Fruit fly (Drosophila melanogaster) whole organism, embryonic: ENCODE data around the gene CG42393.

ENCODE experiments used
- Asciz ChIP-seq: fragments of 200-800 bp; sonication (Bioruptor generic); optimal IDR thresholded peaks from 2 replicates; lab custom pipeline; 2017; ENCODE audit warnings: missing biosample characterization, mild to moderate bottlenecking, missing genetic modification characterization, missing genetic modification reagents
- CG10147 ChIP-seq: fragments of 200-800 bp; sonication (Bioruptor generic); optimal IDR thresholded peaks from 2 replicates; lab custom pipeline; 2019; ENCODE audit warnings: missing biosample characterization, mild to moderate bottlenecking, missing genetic modification characterization, moderate library complexity
- CG10209 ChIP-seq: fragments of 200-800 bp; sonication (Bioruptor generic); optimal IDR thresholded peaks from 3 replicates; lab custom pipeline; 2017; ENCODE audit warnings: missing biosample characterization, mild to moderate bottlenecking, missing genetic modification characterization, missing genetic modification reagents
- CG10274 ChIP-seq: fragments of 200-800 bp; sonication (Bioruptor generic); optimal IDR thresholded peaks from 3 replicates; lab custom pipeline; 2017; ENCODE audit warnings: missing biosample characterization, mild to moderate bottlenecking, missing genetic modification characterization
- CG10366 ChIP-seq: fragments of 200-800 bp; sonication (Bioruptor generic); IDR thresholded peaks from 2 replicates; pipeline ENCODE4 v1.3.6; 2022; ENCODE audit warnings: missing biosample characterization, missing genetic modification characterization
- CG10543 ChIP-seq: fragments of 200-800 bp; sonication (Bioruptor generic); optimal IDR thresholded peaks from 3 replicates; lab custom pipeline; 2017; ENCODE audit warnings: missing biosample characterization, mild to moderate bottlenecking, missing genetic modification characterization, moderate library complexity
- CG12155 ChIP-seq: fragments of 200-800 bp; sonication (Bioruptor generic); optimal IDR thresholded peaks from 3 replicates; lab custom pipeline; 2016; ENCODE audit warnings: missing biosample characterization, missing genetic modification characterization
- CG1233 ChIP-seq: fragments of 200-800 bp; sonication (Bioruptor generic); optimal IDR thresholded peaks from 4 replicates; lab custom pipeline; 2018; ENCODE audit warnings: missing biosample characterization, mild to moderate bottlenecking, missing genetic modification characterization
- CG12744 ChIP-seq: fragments of 200-800 bp; sonication (Bioruptor generic); optimal IDR thresholded peaks from 2 replicates; lab custom pipeline; 2016; ENCODE audit warnings: missing biosample characterization, missing genetic modification characterization
- CG14014 ChIP-seq: fragments of 200-800 bp; sonication (Bioruptor generic); IDR thresholded peaks from 2 replicates; pipeline ENCODE4 v1.3.6; 2022; ENCODE audit warnings: missing biosample characterization, missing genetic modification characterization
- CG15269 ChIP-seq: fragments of 200-800 bp; sonication (Bioruptor generic); optimal IDR thresholded peaks from 2 replicates; lab custom pipeline; 2018; ENCODE audit warnings: missing biosample characterization, mild to moderate bottlenecking, missing genetic modification characterization, moderate library complexity
- CG15601 ChIP-seq: fragments of 200-800 bp; sonication (Bioruptor generic); optimal IDR thresholded peaks from 3 replicates; lab custom pipeline; 2019; ENCODE audit warnings: missing biosample characterization, mild to moderate bottlenecking, missing genetic modification characterization, moderate library complexity
- CG17328 ChIP-seq: fragments of 200-800 bp; sonication (Bioruptor generic); IDR thresholded peaks from 2 replicates; pipeline ENCODE4 v1.3.6; 2022; ENCODE audit warnings: missing biosample characterization, missing genetic modification characterization
- CG17361 ChIP-seq: fragments of 200-800 bp; sonication (Bioruptor generic); IDR thresholded peaks from 3 replicates; pipeline ENCODE4 v1.3.6; 2022; ENCODE audit warnings: missing biosample characterization, missing genetic modification characterization
- CG17912 ChIP-seq: fragments of 200-800 bp; sonication (Bioruptor generic); optimal IDR thresholded peaks from 2 replicates; lab custom pipeline; 2018; ENCODE audit warnings: missing biosample characterization, mild to moderate bottlenecking, missing genetic modification characterization
- CG18599 ChIP-seq: fragments of 200-800 bp; sonication (Bioruptor generic); optimal IDR thresholded peaks from 3 replicates; lab custom pipeline; 2017; ENCODE audit warnings: missing biosample characterization, missing genetic modification characterization, mild to moderate bottlenecking, moderate library complexity, missing genetic modification reagents
- CG2120 ChIP-seq: fragments of 200-800 bp; sonication (Bioruptor generic); optimal IDR thresholded peaks from 3 replicates; lab custom pipeline; 2016; ENCODE audit warnings: missing biosample characterization, missing genetic modification characterization
- CG2889 ChIP-seq: fragments of 200-800 bp; sonication (Bioruptor generic); IDR thresholded peaks from 3 replicates; pipeline ENCODE4 v1.3.6; 2022; ENCODE audit warnings: missing biosample characterization, missing genetic modification characterization
- CG31365 ChIP-seq: fragments of 200-800 bp; sonication (Bioruptor generic); optimal IDR thresholded peaks from 2 replicates; lab custom pipeline; 2018; ENCODE audit warnings: missing biosample characterization, mild to moderate bottlenecking, missing genetic modification characterization
- CG3726 ChIP-seq: fragments of 200-800 bp; sonication (Bioruptor generic); IDR thresholded peaks from 3 replicates; pipeline ENCODE4, ENCODE4 v1.3.6; 2022; ENCODE audit warnings: missing biosample characterization, missing genetic modification characterization
- CG42726 ChIP-seq: fragments of 200-800 bp; sonication (Bioruptor generic); IDR thresholded peaks from 2 replicates; pipeline ENCODE4 v1.3.6; 2022; ENCODE audit warnings: missing biosample characterization, missing genetic modification characterization; ENCODE audit not compliant: partially characterized antibody
- CG4360 ChIP-seq: fragments of 200-800 bp; sonication (Bioruptor generic); IDR thresholded peaks from 2 replicates; pipeline ENCODE4 v1.3.6; 2022; ENCODE audit warnings: missing biosample characterization, missing genetic modification characterization
- CG8089 ChIP-seq: fragments of 200-800 bp; sonication (Bioruptor generic); optimal IDR thresholded peaks from 3 replicates; lab custom pipeline; 2016; ENCODE audit warnings: missing biosample characterization, missing genetic modification characterization
- CG8359 ChIP-seq: fragments of 200-800 bp; sonication (Bioruptor generic); optimal IDR thresholded peaks from 2 replicates; lab custom pipeline; 2017; ENCODE audit warnings: missing biosample characterization, mild to moderate bottlenecking, missing genetic modification characterization, borderline replicate concordance
- CG9817 ChIP-seq: fragments of 200-800 bp; sonication (Bioruptor generic); optimal IDR thresholded peaks from 2 replicates; lab custom pipeline; 2018; ENCODE audit warnings: missing biosample characterization, mild to moderate bottlenecking, missing genetic modification characterization, moderate library complexity
- Hr39 ChIP-seq: fragments of >200 bp; optimal IDR thresholded peaks from 2 replicates; lab custom pipeline; 2017
- Hr78 ChIP-seq, 2 experiments: fragments of 200-800 bp in 1 of 2; fragments of >200 bp in 1 of 2; sonication (Bioruptor generic) in 1 of 2; optimal IDR thresholded peaks; 2 replicates each; lab custom pipeline; 2017 to 2019; ENCODE audit warnings: missing biosample characterization in 2 of 2, missing genetic modification characterization in 2 of 2, mild to moderate bottlenecking in 1 of 2, moderate library complexity in 1 of 2
- MBD-R2 ChIP-seq: fragments of 200-800 bp; sonication (Bioruptor generic); IDR thresholded peaks from 2 replicates; pipeline ENCODE4 v1.3.6; 2022; ENCODE audit warnings: missing biosample characterization, missing genetic modification characterization
- Xbp1 ChIP-seq: fragments of 200-800 bp; sonication (Bioruptor generic); optimal IDR thresholded peaks from 3 replicates; lab custom pipeline; 2016; ENCODE audit warnings: missing biosample characterization, mild to moderate bottlenecking, missing genetic modification characterization
- aop ChIP-seq: fragments of 200-800 bp; sonication (Bioruptor generic); IDR thresholded peaks from 2 replicates; pipeline ENCODE4 v1.3.6; 2022; ENCODE audit warnings: missing biosample characterization, missing genetic modification characterization
- bcd ChIP-seq: fragments of 200-800 bp; sonication (Bioruptor generic); optimal IDR thresholded peaks from 2 replicates; lab custom pipeline; 2017; ENCODE audit warnings: missing biosample characterization, mild to moderate bottlenecking, missing genetic modification characterization
- bigmax ChIP-seq: fragments of 200-800 bp; sonication (Bioruptor generic); optimal IDR thresholded peaks from 2 replicates; lab custom pipeline; 2018; ENCODE audit warnings: missing biosample characterization, mild to moderate bottlenecking, missing genetic modification characterization
- btn ChIP-seq: fragments of 200-800 bp; sonication (Bioruptor generic); optimal IDR thresholded peaks from 2 replicates; lab custom pipeline; 2016; ENCODE audit warnings: missing biosample characterization, missing genetic modification characterization
- chn ChIP-seq: fragments of 200-800 bp; sonication (Bioruptor generic); optimal IDR thresholded peaks from 2 replicates; lab custom pipeline; 2016; ENCODE audit warnings: missing biosample characterization, missing genetic modification characterization
- corto ChIP-seq: fragments of 200-800 bp; sonication (Bioruptor generic); optimal IDR thresholded peaks from 2 replicates; lab custom pipeline; 2016; ENCODE audit warnings: missing biosample characterization, mild to moderate bottlenecking, missing genetic modification characterization, moderate library complexity
- en ChIP-seq: fragments of 200-800 bp; sonication (Bioruptor generic); optimal IDR thresholded peaks from 2 replicates; lab custom pipeline; 2016; ENCODE audit warnings: missing biosample characterization, missing genetic modification characterization
- fd64A ChIP-seq: fragments of 200-800 bp; sonication (Bioruptor generic); optimal IDR thresholded peaks from 3 replicates; lab custom pipeline; 2018; ENCODE audit warnings: missing biosample characterization, mild to moderate bottlenecking, missing genetic modification characterization
- klu ChIP-seq: fragments of 200-800 bp; sonication (Bioruptor generic); IDR thresholded peaks from 2 replicates; pipeline ENCODE4 v1.3.6; 2022; ENCODE audit warnings: missing biosample characterization, missing genetic modification characterization
- lmd ChIP-seq: fragments of 200-800 bp; sonication (Bioruptor generic); IDR thresholded peaks from 2 replicates; pipeline ENCODE4 v1.3.6; 2022; ENCODE audit warnings: missing biosample characterization, missing genetic modification characterization
- lov ChIP-seq, 2 experiments: fragments of 200-800 bp in 1 of 2; fragments of >200 bp in 1 of 2; sonication (Bioruptor generic) in 1 of 2; IDR thresholded peaks in 1 of 2; optimal IDR thresholded peaks in 1 of 2; 2 replicates in 1 of 2; 3 replicates in 1 of 2; pipeline versions ENCODE4 v1.3.6 to Lab custom; 2017 to 2022; ENCODE audit warnings: missing biosample characterization in 1 of 2, missing genetic modification characterization in 1 of 2
- mam ChIP-seq: fragments of 200-800 bp; sonication (Bioruptor generic); optimal IDR thresholded peaks from 3 replicates; lab custom pipeline; 2016; ENCODE audit warnings: missing biosample characterization, missing genetic modification characterization
- pb ChIP-seq: fragments of 200-800 bp; sonication (Bioruptor generic); optimal IDR thresholded peaks from 3 replicates; lab custom pipeline; 2016; ENCODE audit warnings: missing biosample characterization, missing genetic modification characterization
- pnt ChIP-seq: fragments of 200-800 bp; sonication (Bioruptor generic); optimal IDR thresholded peaks from 3 replicates; lab custom pipeline; 2016; ENCODE audit warnings: missing biosample characterization, missing genetic modification characterization
- prd ChIP-seq, 3 experiments: fragments of >200 bp in 2 of 3; fragments of 200-800 bp in 1 of 3; sonication (Bioruptor generic) in 1 of 3; optimal IDR thresholded peaks in 2 of 3; IDR thresholded peaks in 1 of 3; 2 replicates in 2 of 3; 3 replicates in 1 of 3; pipeline versions ENCODE4 v1.3.6 to Lab custom; 2017 to 2022; ENCODE audit warnings: missing biosample characterization in 1 of 3, missing genetic modification characterization in 1 of 3
- rib ChIP-seq: fragments of 200-800 bp; sonication (Bioruptor generic); IDR thresholded peaks from 2 replicates; pipeline ENCODE4 v1.3.6; 2022; ENCODE audit warnings: missing biosample characterization, missing genetic modification characterization
- run ChIP-seq: fragments of 200-800 bp; sonication (Bioruptor generic); optimal IDR thresholded peaks from 3 replicates; lab custom pipeline; 2018; ENCODE audit warnings: missing biosample characterization, mild to moderate bottlenecking, missing genetic modification characterization
- sens-2 ChIP-seq: fragments of 200-800 bp; sonication (Bioruptor generic); IDR thresholded peaks from 2 replicates; pipeline ENCODE4 v1.3.6; 2022; ENCODE audit warnings: missing biosample characterization, missing genetic modification characterization
- sim ChIP-seq: fragments of 200-800 bp; sonication (Bioruptor generic); IDR thresholded peaks from 2 replicates; pipeline ENCODE4 v1.3.6; 2022; ENCODE audit warnings: missing biosample characterization, missing genetic modification characterization

Gene CG42393

dm6 chr3L:17999406-18000101 lies 43.0 kb upstream of the CG42393 start (continued):
- TF ChIP-seq lmd (GFP tag; lab: Robert Waterston, UW) (peak; percentile 92), pnt (GFP tag; lab: Kevin White, UChicago) (peak; percentile 64), chn (peak; percentile 89), CG15601 (tag; lab: Kevin White, UChicago) (peak; percentile 91), en (GFP tag; lab: Kevin White, UChicago) (peak; percentile 92), sim (peak; percentile 85), CG10366 (peak; percentile 73), CG8359 (GFP tag; lab: Kevin White, UChicago) (peak; percentile 86), MBD-R2 (GFP tag; lab: Robert Waterston, UW) (peak; percentile 61; the same call in 1 of the 2 replicates), CG14014 (peak; percentile 79), bigmax (GFP tag; lab: Kevin White, UChicago) (no peak), lov (optimal IDR thresholded peaks at IDR 0.05; lab: Kevin White, UChicago) (no peak), lov (GFP tag; IDR thresholded peaks at IDR 0.05; lab: Robert Waterston, UW) (peak; percentile 80; the same call in 1 of the 3 replicates), CG1233 (GFP tag; lab: Kevin White, UChicago) (peak; percentile 94), rib (GFP tag; lab: Robert Waterston, UW) (no peak; the same call in 1 of the 2 replicates), corto (GFP tag; lab: Kevin White, UChicago) (peak; percentile 95), CG3726 (GFP tag; lab: Robert Waterston, UW) (0 out of 3 replicates have a peak, but pooled peaks have one; percentile 45), CG42726 (peak; percentile 70), prd (optimal IDR thresholded peaks at IDR 0.05; lab: Kevin White, UChicago) (no peak), prd (GFP tag; IDR thresholded peaks at IDR 0.05; lab: Robert Waterston, UW) (peak; percentile 84), CG31365 (tag; lab: Kevin White, UChicago) (peak; percentile 80), fd64A (GFP tag; lab: Kevin White, UChicago) (peak; percentile 73), CG4360 (0 out of 2 replicates have a peak, but pooled peaks have one; percentile 30), CG10543 (GFP tag; lab: Kevin White, UChicago) (peak; percentile 96), CG10147 (GFP tag; lab: Kevin White, UChicago) (peak; percentile 96), btn (peak; percentile 88), CG2889 (GFP tag; lab: Robert Waterston, UW) (peak; percentile 65; the same call in 2 of the 3 replicates), klu (peak; percentile 75), Hr78 (GFP tag; optimal IDR thresholded peaks at IDR 0.05; lab: Kevin White, UChicago) (peak in 1 of 2 experiments; percentile 91), CG15269 (peak; percentile 94), CG10274 (GFP tag; lab: Kevin White, UChicago) (peak; percentile 86), sens-2 (peak; percentile 64), CG18599 (GFP tag; lab: Kevin White, UChicago) (peak; percentile 96), CG12155 (GFP tag; lab: Kevin White, UChicago) (peak; percentile 76), bcd (GFP tag; lab: Kevin White, UChicago) (peak; percentile 94), aop (no peak), Hr39 (lab: Kevin White, UChicago) (no peak), CG8089 (GFP tag; lab: Kevin White, UChicago) (peak; percentile 89), run (peak; percentile 87), CG9817 (tag; lab: Kevin White, UChicago) (peak; percentile 80), CG17328 (GFP tag; lab: Robert Waterston, UW) (peak; percentile 87), pb (GFP tag; lab: Kevin White, UChicago) (peak; percentile 95), CG2120 (GFP tag; lab: Kevin White, UChicago) (peak; percentile 94), CG10209 (GFP tag; lab: Kevin White, UChicago) (peak; percentile 93), Xbp1 (GFP tag; lab: Kevin White, UChicago) (peak; percentile 92), Asciz (peak; percentile 87), mam (peak; percentile 92), CG17361 (GFP tag; lab: Robert Waterston, UW) (peak; percentile 94), CG12744 (GFP tag; lab: Kevin White, UChicago) (peak; percentile 91), CG17912 (peak; percentile 72)
